Fruit fly (Drosophila melanogaster): ENCODE data around the gene knk.

- TF ChIP-seq CG8478 (optimal IDR thresholded peaks at IDR 0.05), result no peak
- TF ChIP-seq CTCF (optimal IDR thresholded peaks at IDR 0.05), result no peak
These were observed 46.0 kb downstream of the knk start for dm6 chr3R:10079267-10079987.

All from S2 (cell line).